Fruit fly (Drosophila melanogaster) Kc167 (cell line): ENCODE measurements around the gene Lint-O.

Experiments used
- Sin3A ChIP-seq: fragments of >200 bp; optimal IDR thresholded peaks from 2 replicates; lab custom pipeline; 2018; ENCODE audit warnings: missing external identifiers
- h ChIP-seq: fragments of >200 bp; optimal IDR thresholded peaks from 3 replicates; lab custom pipeline; 2018; ENCODE audit warnings: missing external identifiers
- insv ChIP-seq: fragments of >200 bp; optimal IDR thresholded peaks from 3 replicates; lab custom pipeline; 2018; ENCODE audit warnings: missing external identifiers
- psq ChIP-seq: fragments of >200 bp; optimal IDR thresholded peaks from 2 replicates; lab custom pipeline; 2017; ENCODE audit warnings: missing external identifiers
- ttk ChIP-seq: sonication (Bioruptor generic); optimal IDR thresholded peaks from 2 replicates; lab custom pipeline; 2017; ENCODE audit warnings: missing external identifiers

DNA sequence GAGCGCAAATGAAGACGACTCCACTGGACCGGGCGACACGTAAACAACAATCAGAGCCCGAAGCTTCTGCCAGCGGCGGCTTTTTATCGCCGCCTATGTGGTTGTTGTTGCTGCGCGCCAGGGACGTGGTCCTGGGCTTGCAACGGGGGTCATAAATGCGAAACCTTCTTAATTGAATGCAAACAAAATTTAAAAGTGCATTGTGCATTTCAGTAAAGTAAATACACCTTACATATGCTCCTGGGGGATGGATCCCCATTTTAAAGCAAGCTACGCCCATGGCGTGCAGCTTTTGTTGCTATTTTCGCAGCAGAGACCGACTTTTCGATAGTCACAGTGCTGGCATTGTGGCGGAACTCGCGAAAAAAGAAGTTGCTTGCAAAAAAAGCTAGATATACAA is 5.2 kb downstream of the Lint-O start, which contains the start of gene Ugalt:
- TF ChIP-seq ttk (no peak), h (lab: Kevin White, UChicago) (no peak), psq (no peak), Sin3A (lab: Kevin White, UChicago) (no peak), insv (lab: Kevin White, UChicago) (no peak)
